Fruit fly (Drosophila melanogaster): Measurements from ENCODE around the gene CG8833.

The CG8833 gene

dm6 chr3L:13957212-13957668 lies 28.4 kb upstream of the CG8833 start (continued):
- peak; percentile 44 for TF ChIP-seq CG15011 (GFP tag; optimal IDR thresholded peaks at IDR 0.05)
- TF ChIP-seq CG14965 (GFP tag; optimal IDR thresholded peaks at IDR 0.05; ENCODE audit: borderline replicate concordance), result no peak
- no peak for TF ChIP-seq HLHmδ (GFP tag; optimal IDR thresholded peaks at IDR 0.05)
- TF ChIP-seq CG1233 (GFP tag; optimal IDR thresholded peaks at IDR 0.05), result peak; percentile 54
- no peak for TF ChIP-seq hb (GFP tag; IDR thresholded peaks at IDR 0.05; ENCODE audit: partially characterized antibody)
- TF ChIP-seq CG11085 (GFP tag; IDR thresholded peaks at IDR 0.05), result no peak
- peak; percentile 25 to 44 for TF ChIP-seq Pdp1 (GFP tag; optimal IDR thresholded peaks at IDR 0.05)
- peak; percentile 67 for TF ChIP-seq Xbp1 (GFP tag; optimal IDR thresholded peaks at IDR 0.05)
- peak; percentile 37 for TF ChIP-seq CG9609 (GFP tag; optimal IDR thresholded peaks at IDR 0.05)
- TF ChIP-seq dmrt99B (tag; optimal IDR thresholded peaks at IDR 0.05), result peak; percentile 84
- no peak for TF ChIP-seq CG13287 (GFP tag; IDR thresholded peaks at IDR 0.05; ENCODE audit: partially characterized antibody)
- TF ChIP-seq pnt (GFP tag; optimal IDR thresholded peaks at IDR 0.05), result peak; percentile 6
- no peak for TF ChIP-seq mld (GFP tag; IDR thresholded peaks at IDR 0.05; ENCODE audit: partially characterized antibody)
- peak; percentile 6 for TF ChIP-seq scrt (GFP tag; optimal IDR thresholded peaks at IDR 0.05)
- TF ChIP-seq CG12299 (tag; optimal IDR thresholded peaks at IDR 0.05), result peak; percentile 22
- TF ChIP-seq Dref (GFP tag; IDR thresholded peaks at IDR 0.05), result no peak
- no peak for TF ChIP-seq zen2 (GFP tag; IDR thresholded peaks at IDR 0.05; ENCODE audit: partially characterized antibody)
- TF ChIP-seq dati (GFP tag; IDR thresholded peaks at IDR 0.05), result 0 out of 2 replicates have a peak, but pooled peaks have one; percentile 15
- TF ChIP-seq bbx (GFP tag; IDR thresholded peaks at IDR 0.05; ENCODE audit: partially characterized antibody), result no peak
- no peak for TF ChIP-seq CG12744 (GFP tag; optimal IDR thresholded peaks at IDR 0.05)
- TF ChIP-seq Fer2 (tag; optimal IDR thresholded peaks at IDR 0.05), result no peak
- no peak for TF ChIP-seq CG13624 (GFP tag; optimal IDR thresholded peaks at IDR 0.05)
- TF ChIP-seq ems (GFP tag; optimal IDR thresholded peaks at IDR 0.05), result no peak
- no peak for TF ChIP-seq sc (optimal IDR thresholded peaks at IDR 0.05)
- peak; percentile 73 for TF ChIP-seq sc (GFP tag; optimal IDR thresholded peaks at IDR 0.05)
- 0 out of 2 replicates have a peak, but pooled peaks have one; percentile 37 for TF ChIP-seq CG3847 (GFP tag; IDR thresholded peaks at IDR 0.05)
- TF ChIP-seq gfzf (GFP tag; optimal IDR thresholded peaks at IDR 0.05), result no peak
- peak; percentile 50 for TF ChIP-seq lab (GFP tag; optimal IDR thresholded peaks at IDR 0.05)
- TF ChIP-seq Lim3 (GFP tag; IDR thresholded peaks at IDR 0.05), result no peak
- TF ChIP-seq CG11560 (tag; IDR thresholded peaks at IDR 0.05), result no peak
- no peak for TF ChIP-seq gro (GFP tag; optimal IDR thresholded peaks at IDR 0.05)
- TF ChIP-seq CG8290 (GFP tag; optimal IDR thresholded peaks at IDR 0.05), result peak; percentile 42
- no peak for TF ChIP-seq CG8290 (tag; optimal IDR thresholded peaks at IDR 0.05)
- TF ChIP-seq CG33557 (GFP tag; optimal IDR thresholded peaks at IDR 0.05), result peak; percentile 59
- TF ChIP-seq CG6854 (GFP tag; optimal IDR thresholded peaks at IDR 0.05), result no peak
- no peak for TF ChIP-seq CG9797 (GFP tag; optimal IDR thresholded peaks at IDR 0.05)
- TF ChIP-seq Dbx (GFP tag; IDR thresholded peaks at IDR 0.05), result 0 out of 3 replicates have a peak, but pooled peaks have one; percentile 28
- no peak for TF ChIP-seq CG6791 (GFP tag; IDR thresholded peaks at IDR 0.05; ENCODE audit: partially characterized antibody)
- peak; percentile 39; the same call in 1 of the 3 replicates for TF ChIP-seq jigr1 (GFP tag; IDR thresholded peaks at IDR 0.05)
- peak; percentile 87 for TF ChIP-seq CG10979 (tag; optimal IDR thresholded peaks at IDR 0.05)
- peak; percentile 77 for TF ChIP-seq CG4820 (GFP tag; optimal IDR thresholded peaks at IDR 0.05)
- TF ChIP-seq CG7372 (GFP tag; IDR thresholded peaks at IDR 0.05), result no peak
- TF ChIP-seq CG34376 (GFP tag; optimal IDR thresholded peaks at IDR 0.05), result no peak
- TF ChIP-seq Ptx1 (GFP tag; IDR thresholded peaks at IDR 0.05), result peak; percentile 46
- TF ChIP-seq CG10274 (GFP tag; optimal IDR thresholded peaks at IDR 0.05), result peak; percentile 1
- peak; percentile 59 for TF ChIP-seq row (GFP tag; IDR thresholded peaks at IDR 0.05)
- peak in 1 of 3 experiments; percentile 87 for TF ChIP-seq lola (GFP tag; optimal IDR thresholded peaks at IDR 0.05)
- no peak for TF ChIP-seq insv (GFP tag; optimal IDR thresholded peaks at IDR 0.05)
- peak; percentile 65 for TF ChIP-seq Vsx1 (GFP tag; optimal IDR thresholded peaks at IDR 0.05)
- peak; percentile 25; the same call in 1 of the 2 replicates for TF ChIP-seq slbo (GFP tag; IDR thresholded peaks at IDR 0.05)

All from whole organism, embryonic.